Fruit fly (Drosophila melanogaster) whole organism, prepupa: Measurements from ENCODE around the gene ocn.

Source experiments
- Blimp-1 ChIP-seq: fragments of 200-800 bp; sonication (Bioruptor generic); optimal IDR thresholded peaks from 3 replicates; lab custom pipeline; 2017; ENCODE audit warnings: missing biosample characterization, missing genetic modification characterization, mild to moderate bottlenecking, moderate library complexity, missing genetic modification reagents
- CG10631 ChIP-seq: fragments of 200-800 bp; sonication (Bioruptor generic); optimal IDR thresholded peaks from 2 replicates; lab custom pipeline; 2016; ENCODE audit warnings: missing biosample characterization, missing genetic modification characterization
- CG10669 ChIP-seq: fragments of 200-800 bp; sonication (Bioruptor generic); optimal IDR thresholded peaks from 3 replicates; lab custom pipeline; 2018; ENCODE audit warnings: missing biosample characterization, mild to moderate bottlenecking, missing genetic modification characterization, moderate library complexity
- CG11762 ChIP-seq: fragments of 200-800 bp; sonication (Bioruptor generic); optimal IDR thresholded peaks from 3 replicates; lab custom pipeline; 2016; ENCODE audit warnings: missing biosample characterization, missing genetic modification characterization; ENCODE audit not compliant: insufficient read depth
- CG15336 ChIP-seq: fragments of 200-800 bp; sonication (Bioruptor generic); IDR thresholded peaks from 2 replicates; pipeline ENCODE4 v1.3.6; 2022; ENCODE audit warnings: missing biosample characterization, missing genetic modification characterization
- CG1621 ChIP-seq: fragments of 200-800 bp; sonication (Bioruptor generic); optimal IDR thresholded peaks from 3 replicates; lab custom pipeline; 2018; ENCODE audit warnings: missing biosample characterization, mild to moderate bottlenecking, missing genetic modification characterization
- CG3032 ChIP-seq: fragments of 200-800 bp; optimal IDR thresholded peaks from 2 replicates; lab custom pipeline; 2019; ENCODE audit warnings: missing biosample characterization, mild to moderate bottlenecking, missing genetic modification characterization, moderate library complexity
- CG31627 ChIP-seq: fragments of 200-800 bp; sonication (Bioruptor generic); optimal IDR thresholded peaks from 3 replicates; lab custom pipeline; 2016; ENCODE audit warnings: missing biosample characterization, missing genetic modification characterization
- CG34406 ChIP-seq: fragments of 200-800 bp; sonication (Bioruptor generic); optimal IDR thresholded peaks from 3 replicates; lab custom pipeline; 2016; ENCODE audit warnings: missing biosample characterization, missing genetic modification characterization
- CG3919 ChIP-seq: fragments of 200-800 bp; sonication (Bioruptor generic); optimal IDR thresholded peaks from 3 replicates; lab custom pipeline; 2016; ENCODE audit warnings: missing biosample characterization, missing genetic modification characterization
- CG4318 ChIP-seq: fragments of 200-800 bp; sonication (Bioruptor generic); optimal IDR thresholded peaks from 3 replicates; lab custom pipeline; 2017; ENCODE audit warnings: missing biosample characterization, mild to moderate bottlenecking, missing genetic modification characterization
- CG6163 ChIP-seq: fragments of 200-800 bp; sonication (Bioruptor generic); IDR thresholded peaks from 3 replicates; pipeline ENCODE4 v1.3.6; 2022; ENCODE audit warnings: missing biosample characterization, missing genetic modification characterization
- CG6276 ChIP-seq: fragments of 200-800 bp; sonication (Bioruptor generic); optimal IDR thresholded peaks from 2 replicates; lab custom pipeline; 2017; ENCODE audit warnings: missing biosample characterization, mild to moderate bottlenecking, missing genetic modification characterization
- CG6792 ChIP-seq: fragments of 200-800 bp; sonication (Bioruptor generic); optimal IDR thresholded peaks from 3 replicates; lab custom pipeline; 2016; ENCODE audit warnings: missing biosample characterization, missing genetic modification characterization
- CG6808 ChIP-seq: fragments of 200-800 bp; sonication (Bioruptor generic); optimal IDR thresholded peaks from 3 replicates; lab custom pipeline; 2017; ENCODE audit warnings: missing biosample characterization, missing genetic modification characterization, mild to moderate bottlenecking, moderate library complexity, missing genetic modification reagents
- CG6854 ChIP-seq: fragments of 200-800 bp; sonication (Bioruptor generic); optimal IDR thresholded peaks from 2 replicates; lab custom pipeline; 2017; ENCODE audit warnings: missing biosample characterization, mild to moderate bottlenecking, missing genetic modification characterization
- CG8119 ChIP-seq: fragments of 200-800 bp; sonication (Bioruptor generic); IDR thresholded peaks from 3 replicates; pipeline ENCODE4 v1.3.6; 2022; ENCODE audit warnings: missing biosample characterization, missing genetic modification characterization
- CG8319 ChIP-seq: fragments of 200-800 bp; sonication (Bioruptor generic); optimal IDR thresholded peaks from 3 replicates; lab custom pipeline; 2016; ENCODE audit warnings: missing biosample characterization, missing genetic modification characterization
- CG8632 ChIP-seq: fragments of 200-800 bp; sonication (Bioruptor generic); optimal IDR thresholded peaks from 3 replicates; lab custom pipeline; 2016; ENCODE audit warnings: missing biosample characterization, missing genetic modification characterization
- Eip75B ChIP-seq: fragments of 200-800 bp; sonication (Bioruptor generic); optimal IDR thresholded peaks from 3 replicates; lab custom pipeline; 2016; ENCODE audit warnings: missing biosample characterization, missing genetic modification characterization
- Eip78C ChIP-seq: fragments of 200-800 bp; sonication (Bioruptor generic); peaks from one replicate; lab custom pipeline; 2016; ENCODE audit warnings: missing biosample characterization, missing genetic modification characterization
- Eip93F ChIP-seq: fragments of 200-800 bp; sonication (Bioruptor generic); optimal IDR thresholded peaks from 2 replicates; lab custom pipeline; 2016; ENCODE audit warnings: missing biosample characterization, mild to moderate bottlenecking, missing genetic modification characterization
- Ets21C ChIP-seq: fragments of 200-800 bp; sonication (Bioruptor generic); optimal IDR thresholded peaks from 3 replicates; lab custom pipeline; 2016; ENCODE audit warnings: missing biosample characterization, missing genetic modification characterization
- Ets96B ChIP-seq: fragments of 200-800 bp; optimal IDR thresholded peaks from 2 replicates; lab custom pipeline; 2019; ENCODE audit warnings: missing biosample characterization, mild to moderate bottlenecking, missing genetic modification characterization, moderate library complexity
- Gug ChIP-seq: fragments of 200-800 bp; sonication (Bioruptor generic); IDR thresholded peaks from 2 replicates; pipeline ENCODE4 v1.3.6; 2022; ENCODE audit warnings: missing biosample characterization, missing genetic modification characterization
- Hr38 ChIP-seq: sonication (Bioruptor generic); optimal IDR thresholded peaks from 2 replicates; lab custom pipeline; 2016; ENCODE audit warnings: missing biosample characterization, missing genetic modification characterization
- Hr39 ChIP-seq: fragments of 200-800 bp; sonication (Bioruptor generic); optimal IDR thresholded peaks from 2 replicates; lab custom pipeline; 2016; ENCODE audit warnings: missing biosample characterization, missing genetic modification characterization
- Hr4 ChIP-seq: fragments of 200-800 bp; sonication (Bioruptor generic); optimal IDR thresholded peaks from 3 replicates; lab custom pipeline; 2016; ENCODE audit warnings: missing biosample characterization, missing genetic modification characterization
- Lpt ChIP-seq: fragments of 200-800 bp; sonication (Bioruptor generic); optimal IDR thresholded peaks from 3 replicates; lab custom pipeline; 2016; ENCODE audit warnings: missing biosample characterization, missing genetic modification characterization
- Met ChIP-seq: fragments of 200-800 bp; sonication (Bioruptor generic); optimal IDR thresholded peaks from 3 replicates; lab custom pipeline; 2016; ENCODE audit warnings: missing biosample characterization, missing genetic modification characterization
- OdsH ChIP-seq: fragments of 200-800 bp; sonication (Bioruptor generic); optimal IDR thresholded peaks from 3 replicates; lab custom pipeline; 2016; ENCODE audit warnings: missing biosample characterization, missing genetic modification characterization
- Smox ChIP-seq: fragments of 200-800 bp; sonication (Bioruptor generic); optimal IDR thresholded peaks from 3 replicates; lab custom pipeline; 2016; ENCODE audit warnings: missing biosample characterization, missing genetic modification characterization
- Sox102F ChIP-seq: fragments of 200-800 bp; sonication (Bioruptor generic); optimal IDR thresholded peaks from 2 replicates; lab custom pipeline; 2016; ENCODE audit warnings: missing biosample characterization, mild to moderate bottlenecking, missing genetic modification characterization
- Sox14 ChIP-seq: fragments of 200-800 bp; sonication (Bioruptor generic); optimal IDR thresholded peaks from 3 replicates; lab custom pipeline; 2016; ENCODE audit warnings: missing biosample characterization, missing genetic modification characterization
- Sox15 ChIP-seq: fragments of 200-800 bp; sonication (Bioruptor generic); optimal IDR thresholded peaks from 3 replicates; lab custom pipeline; 2016; ENCODE audit warnings: missing biosample characterization, missing genetic modification characterization
- achi ChIP-seq: fragments of 200-800 bp; sonication (Bioruptor generic); optimal IDR thresholded peaks from 3 replicates; lab custom pipeline; 2016; ENCODE audit warnings: missing biosample characterization, missing genetic modification characterization
- acj6 ChIP-seq: fragments of 200-800 bp; sonication (Bioruptor generic); optimal IDR thresholded peaks from 3 replicates; lab custom pipeline; 2016; ENCODE audit warnings: missing biosample characterization, missing genetic modification characterization
- cyc ChIP-seq: fragments of 200-800 bp; sonication (Bioruptor generic); optimal IDR thresholded peaks from 3 replicates; lab custom pipeline; 2016; ENCODE audit warnings: missing biosample characterization, missing genetic modification characterization
- dac ChIP-seq: fragments of 200-800 bp; sonication (Bioruptor generic); optimal IDR thresholded peaks from 2 replicates; lab custom pipeline; 2017; ENCODE audit warnings: missing biosample characterization, mild to moderate bottlenecking, missing genetic modification characterization
- dsx ChIP-seq: fragments of 200-800 bp; optimal IDR thresholded peaks from 3 replicates; lab custom pipeline; 2019; ENCODE audit warnings: missing biosample characterization, mild to moderate bottlenecking, missing genetic modification characterization, moderate library complexity; ENCODE audit not compliant: poor library complexity, severe bottlenecking
- eg ChIP-seq: fragments of 200-800 bp; sonication (Bioruptor generic); IDR thresholded peaks from 3 replicates; pipeline ENCODE4 v1.3.6; 2022; ENCODE audit warnings: missing biosample characterization, missing genetic modification characterization
- fd59A ChIP-seq: fragments of 200-800 bp; sonication (Bioruptor generic); optimal IDR thresholded peaks from 2 replicates; lab custom pipeline; 2017; ENCODE audit warnings: missing biosample characterization, mild to moderate bottlenecking, missing genetic modification characterization, missing genetic modification reagents
- fkh ChIP-seq: fragments of 200-800 bp; sonication (Bioruptor generic); optimal IDR thresholded peaks from 3 replicates; lab custom pipeline; 2017; ENCODE audit warnings: missing biosample characterization, mild to moderate bottlenecking, missing genetic modification characterization, moderate library complexity
- lz ChIP-seq: fragments of 200-800 bp; sonication (Bioruptor generic); optimal IDR thresholded peaks from 3 replicates; lab custom pipeline; 2016; ENCODE audit warnings: missing biosample characterization, missing genetic modification characterization
- pdm3 ChIP-seq: fragments of 200-800 bp; sonication (Bioruptor generic); optimal IDR thresholded peaks from 3 replicates; lab custom pipeline; 2016; ENCODE audit warnings: missing biosample characterization, missing genetic modification characterization
- salr ChIP-seq, 2 experiments: fragments of 200-800 bp; sonication (Bioruptor generic); optimal IDR thresholded peaks; 3 replicates each; lab custom pipeline; 2016 to 2018; ENCODE audit warnings: missing biosample characterization in 2 of 2, missing genetic modification characterization in 2 of 2, mild to moderate bottlenecking in 1 of 2
- spab ChIP-seq: fragments of 200-800 bp; sonication (Bioruptor generic); optimal IDR thresholded peaks from 2 replicates; lab custom pipeline; 2017; ENCODE audit warnings: missing biosample characterization, mild to moderate bottlenecking, missing genetic modification characterization, missing genetic modification reagents
- ss ChIP-seq, 2 experiments: fragments of 200-800 bp; sonication (Bioruptor generic); optimal IDR thresholded peaks; 2 replicates in 1 of 2; 3 replicates in 1 of 2; lab custom pipeline; 2017 to 2018; ENCODE audit warnings: mild to moderate bottlenecking in 2 of 2, missing biosample characterization in 2 of 2, missing genetic modification characterization in 2 of 2, moderate library complexity in 1 of 2
- svp ChIP-seq: fragments of 200-800 bp; sonication (Bioruptor generic); peaks from one replicate; lab custom pipeline; 2016; ENCODE audit warnings: missing biosample characterization, missing genetic modification characterization
- topi ChIP-seq: fragments of 200-800 bp; sonication (Bioruptor generic); optimal IDR thresholded peaks from 3 replicates; lab custom pipeline; 2016; ENCODE audit warnings: missing biosample characterization, missing genetic modification characterization
- vri ChIP-seq: fragments of 200-800 bp; sonication (Bioruptor generic); optimal IDR thresholded peaks from 3 replicates; lab custom pipeline; 2016; ENCODE audit warnings: missing biosample characterization, mild to moderate bottlenecking, missing genetic modification characterization

The ocn gene

DNA sequence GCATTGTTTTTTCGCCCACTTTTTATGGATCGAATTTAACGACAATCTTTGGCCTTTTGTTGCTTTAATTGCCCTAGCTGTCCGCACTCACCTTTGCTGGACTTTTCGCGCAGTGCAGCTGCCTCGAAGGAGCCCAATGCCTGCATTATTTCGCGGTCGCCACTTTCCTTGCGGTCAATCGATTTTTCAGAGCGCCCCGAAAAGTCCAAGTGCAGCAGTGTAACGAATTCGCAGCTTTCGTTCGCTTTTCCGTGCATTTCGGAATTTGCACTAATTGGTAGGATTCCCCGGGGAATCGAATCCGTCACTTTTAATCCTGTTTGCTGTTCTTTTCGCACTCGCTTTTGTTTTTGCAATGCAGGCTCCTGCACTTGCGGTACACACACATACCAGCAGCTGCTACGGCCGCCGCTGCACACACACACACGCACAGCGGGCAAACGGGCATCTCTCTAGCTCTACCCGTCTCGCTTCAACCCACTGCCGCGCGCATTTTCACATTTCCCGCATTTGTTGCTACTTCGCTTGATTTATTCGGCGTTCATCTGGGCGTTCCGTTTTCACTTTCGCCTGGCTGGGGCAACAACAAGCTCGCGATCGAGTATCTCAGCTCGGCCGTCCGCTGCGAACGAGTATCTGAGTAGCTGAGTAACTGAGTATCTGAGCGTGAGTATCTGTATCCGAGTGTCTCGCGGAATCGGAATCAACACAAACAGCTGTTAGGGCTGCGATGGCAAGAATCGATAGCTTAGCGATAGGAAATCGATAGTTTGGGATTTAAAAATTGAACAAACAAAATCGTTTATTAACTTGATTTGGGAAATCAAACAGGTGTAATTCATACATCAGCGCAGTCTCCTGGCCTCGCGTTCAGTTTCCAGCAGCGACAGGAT lies 15.7 kb downstream of the ocn start, which contains the start of gene Mgat2:
Gene Mgat2 (minus strand): TSS at position 663 of the 893 bp plus-strand sequence.
- TF ChIP-seq CG8632 (no peak), achi (GFP tag; lab: Kevin White, UChicago) (no peak), salr (GFP tag; optimal IDR thresholded peaks at IDR 0.05; lab: Kevin White, UChicago) (no peak), Hr39 (no peak), Ets96B (tag; lab: Kevin White, UChicago) (no peak), CG6276 (GFP tag; lab: Kevin White, UChicago) (no peak), CG6792 (no peak), spab (GFP tag; lab: Kevin White, UChicago) (no peak), Ets21C (GFP tag; lab: Kevin White, UChicago) (no peak), CG8119 (GFP tag; lab: Robert Waterston, UW) (peak; percentile 63; the same call in 2 of the 3 replicates), CG11762 (GFP tag; lab: Kevin White, UChicago) (no peak), eg (GFP tag; lab: Robert Waterston, UW) (peak; percentile 62; the same call in 2 of the 3 replicates), CG31627 (GFP tag; lab: Kevin White, UChicago) (no peak), CG8319 (GFP tag; lab: Kevin White, UChicago) (no peak), topi (GFP tag; lab: Kevin White, UChicago) (peak; percentile 10), fd59A (no peak), lz (no peak), Gug (GFP tag; lab: Robert Waterston, UW) (no peak), Eip93F (GFP tag; lab: Kevin White, UChicago) (no peak), Met (GFP tag; lab: Kevin White, UChicago) (no peak), CG6808 (no peak), CG1621 (tag; lab: Kevin White, UChicago) (peak; percentile 42), CG15336 (GFP tag; lab: Robert Waterston, UW) (peak; percentile 74), Hr38 (GFP tag; lab: Kevin White, UChicago) (no peak), CG10631 (no peak), Smox (GFP tag; lab: Kevin White, UChicago) (no peak), CG6163 (GFP tag; lab: Robert Waterston, UW) (no peak; the same call in 1 of the 3 replicates), fkh (no peak), dsx (GFP tag; lab: Kevin White, UChicago) (no peak), dac (no peak), svp (no peak), Eip75B (no peak), CG34406 (GFP tag; lab: Kevin White, UChicago) (peak; percentile 4), Sox102F (GFP tag; lab: Kevin White, UChicago) (no peak), CG4318 (GFP tag; lab: Kevin White, UChicago) (no peak), Hr4 (GFP tag; lab: Kevin White, UChicago) (no peak), pdm3 (GFP tag; lab: Kevin White, UChicago) (no peak), CG10669 (GFP tag; lab: Kevin White, UChicago) (peak; percentile 35), ss (GFP tag; optimal IDR thresholded peaks at IDR 0.05; lab: Kevin White, UChicago) (no peak), cyc (no peak), Sox14 (GFP tag; lab: Kevin White, UChicago) (no peak), CG3919 (GFP tag; lab: Kevin White, UChicago) (no peak), vri (no peak), Eip78C (GFP tag; lab: Kevin White, UChicago) (peak; percentile 80), Lpt (peak; percentile 68), acj6 (no peak), OdsH (GFP tag; lab: Kevin White, UChicago) (no peak), Blimp-1 (GFP tag; lab: Kevin White, UChicago) (peak; percentile 99), Sox15 (GFP tag; lab: Kevin White, UChicago) (no peak), CG6854 (GFP tag; lab: Kevin White, UChicago) (peak; percentile 92), CG3032 (tag; lab: Kevin White, UChicago) (no peak)
